Fruit fly (Drosophila melanogaster): ENCODE data around the gene CG13877.

DNA sequence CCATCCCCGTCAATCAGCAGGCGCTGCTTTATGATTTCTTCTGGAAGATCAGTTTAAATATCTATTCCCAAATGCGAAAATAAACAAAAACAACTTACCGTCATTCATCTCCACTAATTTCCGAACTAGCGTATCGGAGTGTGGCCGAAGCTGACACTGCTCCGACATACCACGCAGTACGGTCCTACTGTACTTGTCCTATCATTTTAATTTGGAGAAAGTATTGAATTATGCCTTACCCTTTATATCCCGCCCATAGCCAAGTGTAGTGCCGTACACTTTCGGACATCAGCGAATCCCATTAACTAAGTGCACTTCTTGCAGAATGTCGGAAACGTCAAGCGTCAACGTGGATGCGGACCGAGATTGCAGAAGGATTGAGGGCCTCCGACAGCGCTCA lies 5.3 kb upstream of the CG13877 start, which contains the start of the genes thoc7 and Dis3l2:
- TF ChIP-seq pdm3 (GFP tag; optimal IDR thresholded peaks at IDR 0.05) = no peak
- no peak for TF ChIP-seq Met (GFP tag; optimal IDR thresholded peaks at IDR 0.05)
- no peak for TF ChIP-seq topi (GFP tag; optimal IDR thresholded peaks at IDR 0.05)
- no peak for TF ChIP-seq Blimp-1 (GFP tag; optimal IDR thresholded peaks at IDR 0.05)
- TF ChIP-seq Smox (GFP tag; optimal IDR thresholded peaks at IDR 0.05) = no peak
- no peak for TF ChIP-seq fd85E (GFP tag; optimal IDR thresholded peaks at IDR 0.05)
- TF ChIP-seq Hr39 (GFP tag; optimal IDR thresholded peaks at IDR 0.05) = no peak
- no peak for TF ChIP-seq Sox15 (GFP tag; optimal IDR thresholded peaks at IDR 0.05)
- TF ChIP-seq CG10631 (GFP tag; optimal IDR thresholded peaks at IDR 0.05) = no peak
- no peak for TF ChIP-seq dsx (GFP tag; optimal IDR thresholded peaks at IDR 0.05; ENCODE audit: poor library complexity, severe bottlenecking)

Measured in whole organism, prepupa.